Fruit fly (Drosophila melanogaster) whole organism, embryonic: ENCODE data around the gene CG4820.

Experiments used
- Aef1 ChIP-seq: fragments of 200-800 bp; sonication (Bioruptor generic); IDR thresholded peaks from 3 replicates; pipeline ENCODE4 v1.3.6; 2022; ENCODE audit warnings: missing biosample characterization, missing genetic modification characterization
- BtbVII ChIP-seq: fragments of 200-800 bp; sonication (Bioruptor generic); optimal IDR thresholded peaks from 3 replicates; lab custom pipeline; 2017; ENCODE audit warnings: missing biosample characterization, mild to moderate bottlenecking, missing genetic modification characterization
- CG10366 ChIP-seq: fragments of 200-800 bp; sonication (Bioruptor generic); IDR thresholded peaks from 2 replicates; pipeline ENCODE4 v1.3.6; 2022; ENCODE audit warnings: missing biosample characterization, missing genetic modification characterization
- CG11456 ChIP-seq: fragments of 200-800 bp; sonication (Bioruptor generic); IDR thresholded peaks from 3 replicates; pipeline ENCODE4 v1.3.6; 2022; ENCODE audit warnings: missing biosample characterization, missing genetic modification characterization
- CG12071 ChIP-seq: fragments of 200-800 bp; sonication (Bioruptor generic); optimal IDR thresholded peaks from 3 replicates; lab custom pipeline; 2018; ENCODE audit warnings: missing biosample characterization, mild to moderate bottlenecking, missing genetic modification characterization
- CG12219 ChIP-seq: fragments of 200-800 bp; sonication (Bioruptor generic); optimal IDR thresholded peaks from 3 replicates; lab custom pipeline; 2018; ENCODE audit warnings: missing biosample characterization, mild to moderate bottlenecking, missing genetic modification characterization
- CG12236 ChIP-seq: fragments of 200-800 bp; sonication (Bioruptor generic); optimal IDR thresholded peaks from 2 replicates; lab custom pipeline; 2016; ENCODE audit warnings: missing biosample characterization, missing genetic modification characterization
- CG1529 ChIP-seq: fragments of 200-800 bp; sonication (Bioruptor generic); optimal IDR thresholded peaks from 3 replicates; lab custom pipeline; 2018; ENCODE audit warnings: missing biosample characterization, missing genetic modification characterization
- CG15514 ChIP-seq: fragments of 200-800 bp; sonication (Bioruptor generic); optimal IDR thresholded peaks from 3 replicates; lab custom pipeline; 2017; ENCODE audit warnings: missing biosample characterization, missing genetic modification characterization, mild to moderate bottlenecking, moderate library complexity, missing genetic modification reagents
- CG2678 ChIP-seq: fragments of 200-800 bp; sonication (Bioruptor generic); optimal IDR thresholded peaks from 3 replicates; lab custom pipeline; 2019; ENCODE audit warnings: missing biosample characterization, mild to moderate bottlenecking, missing genetic modification characterization, moderate library complexity
- CG31441 ChIP-seq: fragments of 200-800 bp; sonication (Bioruptor generic); IDR thresholded peaks from 2 replicates; pipeline ENCODE4 v1.3.6; 2022; ENCODE audit warnings: missing biosample characterization, missing genetic modification characterization
- CG32532 ChIP-seq: fragments of 200-800 bp; sonication (Bioruptor generic); IDR thresholded peaks from 2 replicates; pipeline ENCODE4 v1.3.6; 2022; ENCODE audit warnings: missing biosample characterization, missing genetic modification characterization
- CG32767 ChIP-seq: fragments of 200-800 bp; sonication (Bioruptor generic); IDR thresholded peaks from 2 replicates; pipeline ENCODE4 v1.3.6; 2022; ENCODE audit warnings: missing biosample characterization, missing genetic modification characterization
- CG33213 ChIP-seq: fragments of 200-800 bp; sonication (Bioruptor generic); optimal IDR thresholded peaks from 3 replicates; lab custom pipeline; 2016; ENCODE audit warnings: missing biosample characterization, missing genetic modification characterization
- CG33557 ChIP-seq: fragments of 200-800 bp; sonication (Bioruptor generic); optimal IDR thresholded peaks from 2 replicates; lab custom pipeline; 2019; ENCODE audit warnings: missing biosample characterization, mild to moderate bottlenecking, missing genetic modification characterization, moderate library complexity
- CG4404 ChIP-seq: fragments of 200-800 bp; sonication (Bioruptor generic); IDR thresholded peaks from 2 replicates; pipeline ENCODE4 v1.3.6; 2022; ENCODE audit warnings: missing biosample characterization, missing genetic modification characterization
- CG6654 ChIP-seq: fragments of 200-800 bp; sonication (Bioruptor generic); optimal IDR thresholded peaks from 2 replicates; lab custom pipeline; 2017; ENCODE audit warnings: missing biosample characterization, mild to moderate bottlenecking, missing genetic modification characterization
- CG6813 ChIP-seq: fragments of 200-800 bp; sonication (Bioruptor generic); optimal IDR thresholded peaks from 2 replicates; lab custom pipeline; 2017; ENCODE audit warnings: missing biosample characterization, missing genetic modification characterization, mild to moderate bottlenecking, moderate library complexity, missing genetic modification reagents
- CG7786 ChIP-seq: fragments of 200-800 bp; sonication (Bioruptor generic); optimal IDR thresholded peaks from 2 replicates; lab custom pipeline; 2016; ENCODE audit warnings: missing biosample characterization, missing genetic modification characterization
- Eip74EF ChIP-seq, 2 experiments: fragments of 200-800 bp in 1 of 2; fragments of >200 bp in 1 of 2; sonication (Bioruptor generic) in 1 of 2; optimal IDR thresholded peaks; 2 replicates each; lab custom pipeline; 2017 to 2019; ENCODE audit warnings: missing biosample characterization in 2 of 2, missing genetic modification characterization in 2 of 2, mild to moderate bottlenecking in 1 of 2, moderate library complexity in 1 of 2
- Elba2 ChIP-seq: fragments of 200-800 bp; sonication (Bioruptor generic); optimal IDR thresholded peaks from 3 replicates; lab custom pipeline; 2016; ENCODE audit warnings: missing biosample characterization, missing genetic modification characterization
- Ets97D ChIP-seq: fragments of 200-800 bp; sonication (Bioruptor generic); optimal IDR thresholded peaks from 3 replicates; lab custom pipeline; 2016; ENCODE audit warnings: missing biosample characterization, missing genetic modification characterization
- Lhr ChIP-seq: fragments of 200-800 bp; sonication (Bioruptor generic); optimal IDR thresholded peaks from 3 replicates; lab custom pipeline; 2017; ENCODE audit warnings: mild to moderate bottlenecking, missing biosample characterization, missing genetic modification reagents, missing genetic modification characterization
- Neu2 ChIP-seq: fragments of 200-800 bp; sonication (Bioruptor generic); optimal IDR thresholded peaks from 3 replicates; lab custom pipeline; 2016; ENCODE audit warnings: missing biosample characterization, missing genetic modification characterization, borderline replicate concordance
- Opbp ChIP-seq: fragments of 200-800 bp; sonication (Bioruptor generic); IDR thresholded peaks from 3 replicates; pipeline ENCODE4 v1.3.6; 2022; ENCODE audit warnings: missing biosample characterization, missing genetic modification characterization; ENCODE audit not compliant: partially characterized antibody
- Scr ChIP-seq: fragments of 200-800 bp; sonication (Bioruptor generic); IDR thresholded peaks from 2 replicates; pipeline ENCODE4 v1.3.6; 2022; ENCODE audit warnings: missing biosample characterization, missing genetic modification characterization; ENCODE audit not compliant: partially characterized antibody
- Side ChIP-seq: fragments of 200-800 bp; sonication (Bioruptor generic); optimal IDR thresholded peaks from 2 replicates; lab custom pipeline; 2016; ENCODE audit warnings: missing biosample characterization, missing genetic modification characterization
- Six4 ChIP-seq: fragments of 200-800 bp; sonication (Bioruptor generic); optimal IDR thresholded peaks from 2 replicates; lab custom pipeline; 2016; ENCODE audit warnings: missing biosample characterization, missing genetic modification characterization
- Ssrp ChIP-seq: fragments of 200-800 bp; sonication (Bioruptor generic); optimal IDR thresholded peaks from 2 replicates; lab custom pipeline; 2018; ENCODE audit warnings: missing biosample characterization, mild to moderate bottlenecking, missing genetic modification characterization, moderate library complexity
- Stat92E ChIP-seq, 3 experiments: fragments of >200 bp in 2 of 3; fragments of 200-800 bp in 1 of 3; sonication (Bioruptor generic) in 1 of 3; optimal IDR thresholded peaks; 2 replicates each; lab custom pipeline; 2017 to 2019; ENCODE audit warnings: missing biosample characterization in 3 of 3, missing genetic modification characterization in 3 of 3, mild to moderate bottlenecking in 1 of 3, moderate library complexity in 1 of 3
- Xrp1 ChIP-seq: fragments of 200-800 bp; sonication (Bioruptor generic); IDR thresholded peaks from 2 replicates; pipeline ENCODE4 v1.3.6; 2022; ENCODE audit warnings: missing biosample characterization, missing genetic modification characterization
- abd-A ChIP-seq: fragments of 200-800 bp; sonication (Bioruptor generic); optimal IDR thresholded peaks from 3 replicates; lab custom pipeline; 2019; ENCODE audit warnings: missing biosample characterization, mild to moderate bottlenecking, missing genetic modification characterization, moderate library complexity
- ase ChIP-seq: fragments of 200-800 bp; sonication (Bioruptor generic); IDR thresholded peaks from 3 replicates; pipeline ENCODE4 v1.3.6; 2022; ENCODE audit warnings: missing biosample characterization, missing genetic modification characterization
- ato ChIP-seq: fragments of 200-800 bp; sonication (Bioruptor generic); IDR thresholded peaks from 2 replicates; pipeline ENCODE4 v1.3.6; 2022; ENCODE audit warnings: missing biosample characterization, missing genetic modification characterization; ENCODE audit not compliant: partially characterized antibody
- croc ChIP-seq: fragments of 200-800 bp; sonication (Bioruptor generic); conservative IDR thresholded peaks from 3 replicates; pipeline ENCODE4 v1.3.6; 2022; ENCODE audit warnings: missing biosample characterization, missing genetic modification characterization
- crp ChIP-seq, 2 experiments: fragments of 200-800 bp; sonication (Bioruptor generic); optimal IDR thresholded peaks; 2 replicates in 1 of 2; 3 replicates in 1 of 2; lab custom pipeline; 2017; ENCODE audit warnings: missing biosample characterization in 2 of 2, missing genetic modification characterization in 2 of 2, mild to moderate bottlenecking in 1 of 2, moderate library complexity in 1 of 2
- dimm ChIP-seq: fragments of 200-800 bp; sonication (Bioruptor generic); IDR thresholded peaks from 2 replicates; pipeline ENCODE4 v1.3.6; 2022; ENCODE audit warnings: missing biosample characterization, missing genetic modification characterization
- en ChIP-seq: fragments of 200-800 bp; sonication (Bioruptor generic); optimal IDR thresholded peaks from 2 replicates; lab custom pipeline; 2016; ENCODE audit warnings: missing biosample characterization, missing genetic modification characterization
- kni ChIP-seq: fragments of 200-800 bp; sonication (Bioruptor generic); optimal IDR thresholded peaks from 3 replicates; lab custom pipeline; 2017; ENCODE audit warnings: mild to moderate bottlenecking, missing biosample characterization, missing genetic modification reagents, missing genetic modification characterization
- lola ChIP-seq, 3 experiments: fragments of >200 bp in 2 of 3; fragments of 200-800 bp in 1 of 3; sonication (Bioruptor generic) in 1 of 3; optimal IDR thresholded peaks; 2 replicates each; lab custom pipeline; 2017 to 2019; ENCODE audit warnings: missing biosample characterization in 3 of 3, missing genetic modification characterization in 3 of 3, mild to moderate bottlenecking in 1 of 3, moderate library complexity in 1 of 3
- luna ChIP-seq: fragments of 200-800 bp; sonication (Bioruptor generic); optimal IDR thresholded peaks from 2 replicates; lab custom pipeline; 2016; ENCODE audit warnings: missing biosample characterization, missing genetic modification characterization
- oc ChIP-seq: fragments of 200-800 bp; sonication (Bioruptor generic); optimal IDR thresholded peaks from 2 replicates; lab custom pipeline; 2018; ENCODE audit warnings: missing biosample characterization, mild to moderate bottlenecking, missing genetic modification characterization, moderate library complexity
- repo ChIP-seq: fragments of 200-800 bp; sonication (Bioruptor generic); optimal IDR thresholded peaks from 2 replicates; lab custom pipeline; 2016; ENCODE audit warnings: missing biosample characterization, missing genetic modification characterization
- ro ChIP-seq: fragments of 200-800 bp; sonication (Bioruptor generic); IDR thresholded peaks from 2 replicates; pipeline ENCODE4 v1.3.6; 2022; ENCODE audit warnings: missing biosample characterization, missing genetic modification characterization
- salm ChIP-seq: fragments of 200-800 bp; sonication (Bioruptor generic); optimal IDR thresholded peaks from 2 replicates; lab custom pipeline; 2018; ENCODE audit warnings: missing biosample characterization, mild to moderate bottlenecking, missing genetic modification characterization
- sc ChIP-seq, 3 experiments: fragments of >200 bp in 2 of 3; fragments of 200-800 bp in 1 of 3; sonication (Bioruptor generic) in 1 of 3; optimal IDR thresholded peaks; 2 replicates in 2 of 3; 3 replicates in 1 of 3; lab custom pipeline; 2017; ENCODE audit warnings: mild to moderate bottlenecking in 1 of 3, missing biosample characterization in 1 of 3, missing genetic modification characterization in 1 of 3, missing genetic modification reagents in 1 of 3
- scrt ChIP-seq: fragments of 200-800 bp; sonication (Bioruptor generic); optimal IDR thresholded peaks from 2 replicates; lab custom pipeline; 2018; ENCODE audit warnings: missing biosample characterization, mild to moderate bottlenecking, missing genetic modification characterization, moderate library complexity
- sim ChIP-seq: fragments of 200-800 bp; sonication (Bioruptor generic); IDR thresholded peaks from 2 replicates; pipeline ENCODE4 v1.3.6; 2022; ENCODE audit warnings: missing biosample characterization, missing genetic modification characterization
- sima ChIP-seq: fragments of 200-800 bp; sonication (Bioruptor generic); optimal IDR thresholded peaks from 2 replicates; lab custom pipeline; 2016; ENCODE audit warnings: missing biosample characterization, missing genetic modification characterization

Gene CG4820

DNA sequence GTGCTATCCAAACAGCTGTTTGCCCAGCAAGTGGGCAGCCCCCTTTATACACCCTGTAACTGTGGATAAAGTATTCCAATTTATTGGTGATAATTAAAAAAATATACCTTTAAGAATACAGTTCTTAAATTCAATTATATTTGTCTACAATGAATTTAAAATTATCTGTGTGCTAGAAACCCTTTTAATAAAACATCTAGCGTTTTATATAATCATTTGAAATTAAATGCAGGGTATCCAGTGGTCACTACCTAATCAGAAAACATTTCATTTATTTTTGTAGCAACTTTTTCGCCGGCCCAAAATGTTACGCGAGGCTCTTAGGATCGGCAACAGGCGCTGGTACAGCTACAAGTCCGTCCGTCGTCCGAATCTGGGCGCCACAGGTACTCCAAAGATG lies 10.2 kb downstream of the CG4820 start, which contains the start of gene CG17726 (continued):
- TF ChIP-seq croc: peak; percentile 96
- TF ChIP-seq repo (GFP tag; lab: Kevin White, UChicago): peak; percentile 76
- TF ChIP-seq ro (GFP tag; lab: Robert Waterston, UW): peak; percentile 95
- TF ChIP-seq BtbVII (GFP tag; lab: Kevin White, UChicago): peak; percentile 94
- peak; percentile 97 for TF ChIP-seq salm
- peak; percentile 88 for TF ChIP-seq Elba2
- TF ChIP-seq CG6813: peak; percentile 93
- TF ChIP-seq oc (tag; lab: Kevin White, UChicago): peak; percentile 98
- TF ChIP-seq CG12236: peak; percentile 91
- TF ChIP-seq Neu2 (GFP tag; lab: Kevin White, UChicago): no peak
- peak; percentile 97 for TF ChIP-seq Ssrp (tag; lab: Kevin White, UChicago)
- no peak for TF ChIP-seq Opbp (GFP tag; lab: Robert Waterston, UW)
- no peak for TF ChIP-seq ato (GFP tag; lab: Robert Waterston, UW)
- TF ChIP-seq dimm: peak; percentile 95
- TF ChIP-seq Side (GFP tag; lab: Kevin White, UChicago): peak; percentile 86
- TF ChIP-seq Aef1 (GFP tag; lab: Robert Waterston, UW): peak; percentile 97
- TF ChIP-seq CG33557 (GFP tag; lab: Kevin White, UChicago): peak; percentile 97
- TF ChIP-seq CG12071 (GFP tag; lab: Kevin White, UChicago): peak; percentile 90
- peak; percentile 98 for TF ChIP-seq ase (GFP tag; lab: Robert Waterston, UW)
- TF ChIP-seq scrt (GFP tag; lab: Kevin White, UChicago): no peak
- TF ChIP-seq Lhr (GFP tag; lab: Kevin White, UChicago): peak; percentile 86
- peak in 1 of 3 experiments; percentile 94 for TF ChIP-seq Stat92E (GFP tag; optimal IDR thresholded peaks at IDR 0.05; lab: Kevin White, UChicago)
- TF ChIP-seq CG7786 (GFP tag; lab: Kevin White, UChicago): peak; percentile 87
- peak in 1 of 2 experiments; percentile 97 for TF ChIP-seq Eip74EF (GFP tag; optimal IDR thresholded peaks at IDR 0.05; lab: Kevin White, UChicago)
- peak; percentile 66 for TF ChIP-seq sima
- peak; percentile 99 for TF ChIP-seq Xrp1 (GFP tag; lab: Robert Waterston, UW)
- TF ChIP-seq CG32767 (GFP tag; lab: Robert Waterston, UW): peak; percentile 98
- peak; percentile 27 for TF ChIP-seq luna (GFP tag; lab: Kevin White, UChicago)
- peak; percentile 98 for TF ChIP-seq CG10366 (GFP tag; lab: Robert Waterston, UW)
- no peak for TF ChIP-seq Scr (GFP tag; lab: Robert Waterston, UW)
- peak; percentile 96 for TF ChIP-seq Six4 (GFP tag; lab: Kevin White, UChicago)
- TF ChIP-seq sc (optimal IDR thresholded peaks at IDR 0.05; lab: Kevin White, UChicago): no peak
- peak; percentile 92 for TF ChIP-seq sc (GFP tag; optimal IDR thresholded peaks at IDR 0.05; lab: Kevin White, UChicago)
- peak; percentile 98 for TF ChIP-seq CG2678
- TF ChIP-seq lola (GFP tag; optimal IDR thresholded peaks at IDR 0.05; lab: Kevin White, UChicago): peak in 1 of 3 experiments; percentile 98
- TF ChIP-seq crp (GFP tag; optimal IDR thresholded peaks at IDR 0.05; lab: Kevin White, UChicago): peak; percentile 62 to 88
- TF ChIP-seq CG15514 (GFP tag; lab: Kevin White, UChicago): peak; percentile 86
- peak; percentile 68 for TF ChIP-seq en (GFP tag; lab: Kevin White, UChicago)
- TF ChIP-seq Ets97D (GFP tag; lab: Kevin White, UChicago): peak; percentile 46
- TF ChIP-seq CG33213 (GFP tag; lab: Kevin White, UChicago): peak; percentile 67
- peak; percentile 92 for TF ChIP-seq CG1529 (GFP tag; lab: Kevin White, UChicago)
- TF ChIP-seq CG11456 (GFP tag; lab: Robert Waterston, UW): peak; percentile 97
- TF ChIP-seq abd-A (tag; lab: Kevin White, UChicago): no peak
- peak; percentile 95 for TF ChIP-seq CG12219
- peak; percentile 69 for TF ChIP-seq CG6654 (GFP tag; lab: Kevin White, UChicago)
- peak; percentile 98 for TF ChIP-seq CG31441 (GFP tag; lab: Robert Waterston, UW)
- TF ChIP-seq CG32532 (GFP tag; lab: Robert Waterston, UW): peak; percentile 98
- peak; percentile 95 for TF ChIP-seq CG4404 (GFP tag; lab: Robert Waterston, UW)
- TF ChIP-seq sim: peak; percentile 97
- TF ChIP-seq kni: peak; percentile 76
